Worm (Caenorhabditis elegans): ENCODE measurements around the gene E01B7.2.
"Not testable (repeated sequence)": the region's sequence is repeated elsewhere in the genome, so short reads cannot be mapped to it uniquely, and the experiment has no call there.

E01B7.2 gene

DNA sequence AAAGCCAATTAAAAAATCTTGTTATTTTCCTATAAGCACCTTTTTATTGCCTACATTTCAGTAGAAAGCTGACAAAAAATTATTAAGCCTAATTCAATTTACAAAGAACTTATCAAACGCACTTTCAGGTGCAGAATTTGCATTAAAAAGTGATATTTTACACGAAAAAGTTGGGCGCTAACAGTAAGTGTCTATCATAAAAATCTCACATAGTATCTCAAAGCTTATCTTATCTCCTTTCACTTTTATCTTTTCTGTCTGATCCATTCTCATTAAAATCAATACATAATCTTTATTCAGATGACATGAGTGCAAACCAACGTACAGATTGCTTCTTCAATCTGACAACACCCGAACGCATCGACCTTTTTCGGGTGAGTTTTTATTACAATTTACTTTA lies 11.6 kb upstream of the E01B7.2 start, which contains the start of gene dcar-1:
TSS of gene dcar-1 (plus strand) at position 301 of the 400 bp plus-strand sequence.
- TF ChIP-seq lin-15B (tag; optimal IDR thresholded peaks at IDR 0.05) (no peak), nhr-25 (tag; optimal IDR thresholded peaks at IDR 0.05) (no peak), nhr-67 (tag; optimal IDR thresholded peaks at IDR 0.05) (no peak), pha-4 (tag; optimal IDR thresholded peaks at IDR 0.05) (no peak), nhr-11 (tag; optimal IDR thresholded peaks at IDR 0.05) (no peak), ceh-9 (tag; optimal IDR thresholded peaks at IDR 0.05) (no peak), ztf-4 (tag; optimal IDR thresholded peaks at IDR 0.05) (no peak), elt-1 (tag; optimal IDR thresholded peaks at IDR 0.05) (no peak), aly-2 (tag; optimal IDR thresholded peaks at IDR 0.05) (no peak), mdl-1 (tag; optimal IDR thresholded peaks at IDR 0.05) (no peak)

DNA sequence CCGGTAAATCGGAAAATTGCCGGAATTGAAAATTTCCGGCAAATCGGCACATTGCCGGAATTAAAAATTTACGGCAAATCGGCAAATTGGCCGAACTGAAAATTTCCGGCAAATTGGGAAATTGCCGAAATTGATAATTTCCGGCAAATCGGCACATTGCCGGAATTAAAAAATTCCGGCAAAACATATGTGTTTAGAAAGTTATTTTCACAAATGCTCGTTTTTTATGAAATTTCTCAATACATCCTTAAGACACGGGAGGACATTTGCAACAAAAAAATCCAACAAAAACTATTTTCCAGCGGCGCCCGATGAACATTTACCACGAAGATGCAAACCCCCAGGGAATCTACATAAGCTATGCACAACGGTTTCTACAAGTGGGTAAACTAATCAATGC lies 2.8 kb upstream of the E01B7.2 start, which contains the start of gene C06H5.8:
TSS of gene C06H5.8 (plus strand) at position 301 of the 400 bp plus-strand sequence.
- TF ChIP-seq hmg-11 (tag; optimal IDR thresholded peaks at IDR 0.05) (no peak), skn-1 (tag; optimal IDR thresholded peaks at IDR 0.05) (no peak), ceh-16 (tag; optimal IDR thresholded peaks at IDR 0.05) (no peak)

DNA sequence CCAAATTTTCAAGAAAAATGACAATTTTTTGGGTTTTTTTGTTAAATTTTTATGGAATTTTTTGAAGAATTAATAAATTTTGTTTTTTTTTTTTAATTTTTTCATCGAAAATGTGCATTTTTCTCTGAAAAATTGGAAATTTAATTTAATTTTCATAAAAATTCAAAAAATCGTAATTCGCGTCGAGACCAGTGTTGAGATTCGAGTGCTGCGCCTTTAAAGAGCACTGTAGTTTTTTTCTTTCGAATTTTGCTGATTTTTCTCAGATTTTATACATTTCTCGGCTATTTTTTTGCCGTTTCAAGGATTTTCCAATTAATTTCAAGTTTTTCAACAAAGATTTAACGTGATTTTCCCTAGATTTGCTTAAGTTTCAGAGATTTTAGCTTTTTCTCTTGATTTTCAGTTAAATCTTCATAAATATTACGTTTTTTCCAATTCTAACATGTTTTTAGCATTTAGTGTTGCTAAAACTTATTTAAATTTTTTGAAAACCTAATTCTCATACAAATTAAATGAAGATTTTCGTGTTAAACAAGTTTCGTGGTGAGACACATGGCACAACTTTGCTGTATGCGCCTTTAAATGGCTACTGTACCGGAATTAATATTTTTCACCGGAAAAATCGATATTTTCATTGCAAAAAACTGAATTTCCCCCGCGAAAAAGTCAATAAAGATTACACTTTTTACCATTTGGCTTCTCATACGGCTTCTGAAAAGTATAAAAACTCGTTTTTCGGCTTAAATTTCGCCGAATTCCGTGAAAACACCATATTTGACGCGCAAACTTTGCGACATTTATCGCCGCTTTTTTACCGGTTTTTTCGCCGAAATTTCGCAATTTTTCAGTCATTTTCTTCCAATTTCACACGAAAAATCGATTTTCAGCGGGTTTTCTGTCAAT lies 2.8 kb downstream of the E01B7.2 start, which contains the start of gene usp-50:
TSS of gene usp-50 (plus strand) at position 822 of the 906 bp plus-strand sequence.
- TF ChIP-seq nfya-1 (tag; optimal IDR thresholded peaks at IDR 0.05; ENCODE audit: insufficient read depth); ceh-16 (tag; optimal IDR thresholded peaks at IDR 0.05); daf-12 (tag; optimal IDR thresholded peaks at IDR 0.05): not testable (repeated sequence)

DNA sequence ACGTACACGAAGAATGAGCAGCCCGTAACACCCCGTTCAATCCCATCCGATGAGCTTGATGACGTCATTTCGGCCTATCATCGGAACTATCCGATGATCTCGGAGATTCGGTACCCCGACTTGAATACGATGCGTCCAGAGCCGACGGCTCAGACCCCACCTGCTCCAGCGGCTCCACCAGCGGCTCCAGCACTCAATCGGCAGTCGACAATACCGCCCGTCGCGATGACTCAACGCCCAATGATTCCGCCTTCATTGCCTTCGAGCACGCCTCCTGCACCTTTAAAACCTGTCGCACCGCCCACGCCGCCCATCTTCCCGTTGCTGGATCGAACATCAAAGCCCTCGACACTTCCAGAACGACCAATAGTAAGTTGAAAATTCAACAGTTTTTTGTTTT lies 6.6 kb downstream of the E01B7.2 start:
- no peak for TF ChIP-seq pha-4 (tag; optimal IDR thresholded peaks at IDR 0.05)
- TF ChIP-seq unc-39 (tag; optimal IDR thresholded peaks at IDR 0.05), result no peak
- TF ChIP-seq zag-1 (tag; optimal IDR thresholded peaks at IDR 0.05), result no peak
- TF ChIP-seq nhr-12 (tag; optimal IDR thresholded peaks at IDR 0.05), result no peak
- no peak for TF ChIP-seq egl-27 (tag; optimal IDR thresholded peaks at IDR 0.05)
- TF ChIP-seq fkh-10 (GFP tag; optimal IDR thresholded peaks at IDR 0.05), result no peak
- TF ChIP-seq nfya-1 (tag; optimal IDR thresholded peaks at IDR 0.05; ENCODE audit: insufficient read depth), result no peak

DNA sequence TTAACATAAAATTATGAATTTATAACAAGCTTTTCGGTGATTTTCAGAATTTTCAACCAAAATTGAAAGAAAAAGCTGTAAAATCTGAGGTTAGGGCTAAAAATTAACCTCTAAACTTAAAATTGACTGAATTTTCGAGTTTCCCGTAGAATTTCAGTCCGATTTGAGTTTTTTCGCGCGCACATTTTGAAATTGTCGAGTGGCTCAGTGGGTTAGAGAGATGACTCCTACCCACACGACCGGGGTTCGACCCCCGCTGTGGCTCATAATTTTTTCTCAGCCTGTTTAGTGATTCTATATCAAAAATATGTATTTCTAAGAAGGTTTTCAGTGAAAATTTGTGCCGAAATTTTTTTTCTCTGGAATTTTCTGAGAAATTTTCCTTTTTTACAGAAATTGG lies 10.2 kb downstream of the E01B7.2 start:
- no peak for TF ChIP-seq fkh-10 (GFP tag; optimal IDR thresholded peaks at IDR 0.05)

DNA sequence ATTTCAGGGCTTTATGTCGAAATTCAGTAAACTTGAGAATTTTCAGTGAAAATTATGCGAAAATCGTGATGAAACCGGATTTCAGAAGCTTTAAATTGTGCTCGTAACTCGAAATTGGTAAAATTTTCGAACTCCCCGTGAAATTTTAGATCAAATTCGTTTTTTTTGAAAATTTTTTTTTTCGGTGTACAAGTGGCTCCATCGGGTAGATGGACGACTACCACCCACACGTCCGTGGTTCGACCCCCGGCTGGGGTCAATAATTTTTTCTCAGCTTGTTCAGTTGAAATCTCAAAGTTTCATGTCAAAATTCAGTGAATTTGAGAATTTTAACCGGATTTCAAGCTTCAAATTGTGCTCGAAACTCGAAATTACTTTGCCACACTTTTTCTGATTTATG lies 14.3 kb downstream of the E01B7.2 start:
- TF ChIP-seq zag-1 (tag; optimal IDR thresholded peaks at IDR 0.05) (no peak), pha-4 (tag; optimal IDR thresholded peaks at IDR 0.05) (no peak), ceh-16 (tag; optimal IDR thresholded peaks at IDR 0.05) (no peak), fos-1 (tag; optimal IDR thresholded peaks at IDR 0.05) (no peak), eor-1 (tag; optimal IDR thresholded peaks at IDR 0.05) (no peak)

DNA sequence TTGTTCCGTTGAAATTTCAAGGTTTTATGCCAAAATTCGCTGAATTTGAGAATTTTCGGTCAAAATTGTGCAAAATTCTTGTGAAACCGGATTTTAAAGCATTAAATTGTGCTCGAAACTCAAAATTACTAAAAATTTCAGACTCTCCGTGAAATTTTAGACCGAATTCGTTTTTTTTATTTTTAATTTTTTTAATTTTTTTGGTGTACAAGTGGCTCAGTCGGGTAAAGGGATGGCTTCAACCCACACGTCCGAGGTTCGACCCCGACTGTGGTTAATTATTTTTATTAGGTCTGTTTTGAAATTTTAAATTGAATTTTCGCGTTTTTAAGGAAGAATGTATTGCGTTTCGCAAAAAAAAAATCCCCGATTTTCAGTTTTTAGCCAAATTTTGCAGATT lies 17.4 kb downstream of the E01B7.2 start:
- no peak for TF ChIP-seq egl-5 (tag; optimal IDR thresholded peaks at IDR 0.05)
- no peak for TF ChIP-seq egl-27 (tag; optimal IDR thresholded peaks at IDR 0.05)

DNA sequence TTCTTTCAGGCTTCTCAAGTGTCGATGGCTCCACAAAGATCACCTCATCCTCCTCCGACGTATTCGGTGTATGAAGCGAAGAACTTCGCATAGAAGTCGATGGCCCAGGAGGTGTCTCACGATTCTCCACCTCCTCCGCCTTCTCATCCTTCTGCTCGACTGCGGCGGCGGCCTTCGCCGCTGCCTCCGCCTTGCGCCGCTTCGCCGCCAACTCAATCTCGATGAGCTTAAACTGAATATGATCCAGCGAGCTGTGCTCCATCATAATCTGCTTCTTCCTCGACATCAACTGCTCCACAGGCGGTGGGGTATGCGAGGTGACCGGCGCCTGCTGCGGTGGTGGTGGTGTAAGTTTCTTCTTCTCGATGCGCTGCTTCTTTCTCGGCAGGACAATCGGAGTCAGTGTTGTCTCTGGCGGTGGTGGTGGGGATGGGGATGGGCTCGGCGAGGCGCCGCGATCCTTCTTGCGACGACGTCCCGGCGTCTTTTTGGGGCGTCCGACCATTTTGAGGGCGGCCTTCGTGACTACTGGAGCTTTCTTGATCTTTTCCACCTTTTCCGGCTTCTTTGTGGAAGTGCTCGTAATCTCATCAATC lies 22.4 kb downstream of the E01B7.2 start:
- no peak for TF ChIP-seq lin-15B (tag; optimal IDR thresholded peaks at IDR 0.05)
- no peak for TF ChIP-seq pha-4 (tag; optimal IDR thresholded peaks at IDR 0.05)
- TF ChIP-seq ztf-4 (tag; optimal IDR thresholded peaks at IDR 0.05), result no peak
- no peak for TF ChIP-seq ztf-11 (tag; optimal IDR thresholded peaks at IDR 0.05)
- TF ChIP-seq hmg-11 (tag; optimal IDR thresholded peaks at IDR 0.05), result no peak
